Fruit fly (Drosophila melanogaster) whole organism, embryonic: Measurements from ENCODE around the gene pkaap.

ENCODE experiments used
- ATbp ChIP-seq: fragments of 200-800 bp; sonication (Bioruptor generic); optimal IDR thresholded peaks from 2 replicates; lab custom pipeline; 2017; ENCODE audit warnings: missing biosample characterization, mild to moderate bottlenecking, missing genetic modification characterization, missing genetic modification reagents
- Abd-B ChIP-seq: fragments of 200-800 bp; sonication (Bioruptor generic); optimal IDR thresholded peaks from 2 replicates; lab custom pipeline; 2018; ENCODE audit warnings: missing biosample characterization, mild to moderate bottlenecking, missing genetic modification characterization, moderate library complexity
- Ada2b ChIP-seq: fragments of 200-800 bp; sonication (Bioruptor generic); IDR thresholded peaks from 2 replicates; pipeline ENCODE4 v1.3.6; 2022; ENCODE audit warnings: missing biosample characterization, missing genetic modification characterization
- CG10147 ChIP-seq: fragments of 200-800 bp; sonication (Bioruptor generic); optimal IDR thresholded peaks from 2 replicates; lab custom pipeline; 2019; ENCODE audit warnings: missing biosample characterization, mild to moderate bottlenecking, missing genetic modification characterization, moderate library complexity
- CG11093 ChIP-seq: fragments of 200-800 bp; sonication (Bioruptor generic); IDR thresholded peaks from 3 replicates; pipeline ENCODE4 v1.3.6; 2022; ENCODE audit warnings: missing biosample characterization, missing genetic modification characterization
- CG11247 ChIP-seq: fragments of 200-800 bp; sonication (Bioruptor generic); IDR thresholded peaks from 2 replicates; pipeline ENCODE4 v1.3.6; 2022; ENCODE audit warnings: missing biosample characterization, missing genetic modification characterization
- CG13123 ChIP-seq: fragments of 200-800 bp; sonication (Bioruptor generic); optimal IDR thresholded peaks from 2 replicates; lab custom pipeline; 2016; ENCODE audit warnings: missing biosample characterization, missing genetic modification characterization
- CG13287 ChIP-seq: fragments of 200-800 bp; sonication (Bioruptor generic); IDR thresholded peaks from 2 replicates; pipeline ENCODE4 v1.3.6; 2022; ENCODE audit warnings: missing biosample characterization, missing genetic modification characterization; ENCODE audit not compliant: partially characterized antibody
- CG14014 ChIP-seq: fragments of 200-800 bp; sonication (Bioruptor generic); IDR thresholded peaks from 2 replicates; pipeline ENCODE4 v1.3.6; 2022; ENCODE audit warnings: missing biosample characterization, missing genetic modification characterization
- CG14050 ChIP-seq: fragments of 200-800 bp; sonication (Bioruptor generic); IDR thresholded peaks from 3 replicates; pipeline ENCODE4 v1.3.6; 2022; ENCODE audit warnings: missing biosample characterization, missing genetic modification characterization
- CG17361 ChIP-seq: fragments of 200-800 bp; sonication (Bioruptor generic); IDR thresholded peaks from 3 replicates; pipeline ENCODE4 v1.3.6; 2022; ENCODE audit warnings: missing biosample characterization, missing genetic modification characterization
- CG31365 ChIP-seq: fragments of 200-800 bp; sonication (Bioruptor generic); optimal IDR thresholded peaks from 2 replicates; lab custom pipeline; 2018; ENCODE audit warnings: missing biosample characterization, mild to moderate bottlenecking, missing genetic modification characterization
- CG4404 ChIP-seq: fragments of 200-800 bp; sonication (Bioruptor generic); IDR thresholded peaks from 2 replicates; pipeline ENCODE4 v1.3.6; 2022; ENCODE audit warnings: missing biosample characterization, missing genetic modification characterization
- CG4617 ChIP-seq: fragments of 200-800 bp; sonication (Bioruptor generic); optimal IDR thresholded peaks from 3 replicates; lab custom pipeline; 2016; ENCODE audit warnings: missing biosample characterization, missing genetic modification characterization, borderline replicate concordance
- CG4730 ChIP-seq: fragments of 200-800 bp; sonication (Bioruptor generic); IDR thresholded peaks from 2 replicates; pipeline ENCODE4 v1.3.6; 2022; ENCODE audit warnings: missing biosample characterization, missing genetic modification characterization
- CG6175 ChIP-seq: fragments of 200-800 bp; sonication (Bioruptor generic); IDR thresholded peaks from 3 replicates; pipeline ENCODE4 v1.3.6; 2022; ENCODE audit warnings: missing biosample characterization, missing genetic modification characterization
- CG7987 ChIP-seq: fragments of 200-800 bp; sonication (Bioruptor generic); optimal IDR thresholded peaks from 2 replicates; lab custom pipeline; 2018; ENCODE audit warnings: missing biosample characterization, mild to moderate bottlenecking, missing genetic modification characterization, moderate library complexity
- CG8281 ChIP-seq: fragments of 200-800 bp; sonication (Bioruptor generic); optimal IDR thresholded peaks from 2 replicates; lab custom pipeline; 2018; ENCODE audit warnings: missing biosample characterization, mild to moderate bottlenecking, missing genetic modification characterization, moderate library complexity
- CHES-1-like ChIP-seq: fragments of 200-800 bp; sonication (Bioruptor generic); optimal IDR thresholded peaks from 2 replicates; lab custom pipeline; 2016; ENCODE audit warnings: missing biosample characterization, missing genetic modification characterization
- Hmx ChIP-seq: fragments of 200-800 bp; sonication (Bioruptor generic); optimal IDR thresholded peaks from 2 replicates; lab custom pipeline; 2016; ENCODE audit warnings: missing biosample characterization, missing genetic modification characterization
- Hr39 ChIP-seq: fragments of >200 bp; optimal IDR thresholded peaks from 2 replicates; lab custom pipeline; 2017
- Kr ChIP-seq: fragments of 200-800 bp; sonication (Bioruptor generic); optimal IDR thresholded peaks from 2 replicates; lab custom pipeline; 2017; ENCODE audit warnings: missing biosample characterization, mild to moderate bottlenecking, missing genetic modification characterization
- MESR4 ChIP-seq: fragments of 200-800 bp; sonication (Bioruptor generic); optimal IDR thresholded peaks from 2 replicates; lab custom pipeline; 2018; ENCODE audit warnings: missing biosample characterization, mild to moderate bottlenecking, missing genetic modification characterization, moderate library complexity
- Med ChIP-seq: fragments of 200-800 bp; sonication (Bioruptor generic); peaks from one replicate; lab custom pipeline; 2016; ENCODE audit warnings: missing biosample characterization, missing genetic modification characterization, mild to moderate bottlenecking, inconsistent platforms, moderate library complexity
- Poxn ChIP-seq: fragments of 200-800 bp; sonication (Bioruptor generic); IDR thresholded peaks from 2 replicates; pipeline ENCODE4 v1.3.6; 2022; ENCODE audit warnings: missing biosample characterization, missing genetic modification characterization
- Sin3A ChIP-seq: fragments of >200 bp; optimal IDR thresholded peaks from 2 replicates; lab custom pipeline; 2018
- Sox100B ChIP-seq: fragments of 200-800 bp; sonication (Bioruptor generic); optimal IDR thresholded peaks from 3 replicates; lab custom pipeline; 2018; ENCODE audit warnings: missing biosample characterization, mild to moderate bottlenecking, missing genetic modification characterization
- Stat92E ChIP-seq, 3 experiments: fragments of >200 bp in 2 of 3; fragments of 200-800 bp in 1 of 3; sonication (Bioruptor generic) in 1 of 3; optimal IDR thresholded peaks; 2 replicates each; lab custom pipeline; 2017 to 2019; ENCODE audit warnings: missing biosample characterization in 3 of 3, missing genetic modification characterization in 3 of 3, mild to moderate bottlenecking in 1 of 3, moderate library complexity in 1 of 3
- ab ChIP-seq: fragments of 200-800 bp; sonication (Bioruptor generic); optimal IDR thresholded peaks from 2 replicates; lab custom pipeline; 2016; ENCODE audit warnings: missing biosample characterization, missing genetic modification characterization
- cato ChIP-seq: fragments of 200-800 bp; sonication (Bioruptor generic); optimal IDR thresholded peaks from 2 replicates; lab custom pipeline; 2016; ENCODE audit warnings: missing biosample characterization, missing genetic modification characterization, borderline replicate concordance
- caup ChIP-seq: fragments of 200-800 bp; sonication (Bioruptor generic); optimal IDR thresholded peaks from 3 replicates; lab custom pipeline; 2017; ENCODE audit warnings: missing biosample characterization, mild to moderate bottlenecking, missing genetic modification characterization, moderate library complexity; ENCODE audit not compliant: severe bottlenecking
- chn ChIP-seq: fragments of 200-800 bp; sonication (Bioruptor generic); optimal IDR thresholded peaks from 2 replicates; lab custom pipeline; 2016; ENCODE audit warnings: missing biosample characterization, missing genetic modification characterization
- crol ChIP-seq: fragments of 200-800 bp; sonication (Bioruptor generic); IDR thresholded peaks from 2 replicates; pipeline ENCODE4 v1.3.6; 2022; ENCODE audit warnings: missing biosample characterization, missing genetic modification characterization
- ewg ChIP-seq: fragments of 200-800 bp; sonication (Bioruptor generic); optimal IDR thresholded peaks from 3 replicates; lab custom pipeline; 2017; ENCODE audit warnings: mild to moderate bottlenecking, missing biosample characterization, missing genetic modification reagents, missing genetic modification characterization
- fd102C ChIP-seq: fragments of 200-800 bp; sonication (Bioruptor generic); optimal IDR thresholded peaks from 2 replicates; lab custom pipeline; 2018; ENCODE audit warnings: missing biosample characterization, mild to moderate bottlenecking, missing genetic modification characterization, moderate library complexity
- fu2 ChIP-seq: fragments of 200-800 bp; sonication (Bioruptor generic); optimal IDR thresholded peaks from 2 replicates; lab custom pipeline; 2016; ENCODE audit warnings: missing biosample characterization, missing genetic modification characterization
- grau ChIP-seq: fragments of 200-800 bp; optimal IDR thresholded peaks from 3 replicates; lab custom pipeline; 2019; ENCODE audit warnings: missing biosample characterization, mild to moderate bottlenecking, missing genetic modification characterization, moderate library complexity
- ind ChIP-seq: fragments of 200-800 bp; sonication (Bioruptor generic); optimal IDR thresholded peaks from 3 replicates; lab custom pipeline; 2016; ENCODE audit warnings: missing biosample characterization, missing genetic modification characterization
- insv ChIP-seq, 2 experiments: fragments of 200-800 bp; sonication (Bioruptor generic); optimal IDR thresholded peaks; 3 replicates each; lab custom pipeline; 2016 to 2018; ENCODE audit warnings: missing biosample characterization in 2 of 2, missing genetic modification characterization in 2 of 2
- jumu ChIP-seq: fragments of 200-800 bp; sonication (Bioruptor generic); optimal IDR thresholded peaks from 3 replicates; lab custom pipeline; 2016; ENCODE audit warnings: missing biosample characterization, missing genetic modification characterization
- kah ChIP-seq: fragments of 200-800 bp; sonication (Bioruptor generic); optimal IDR thresholded peaks from 2 replicates; lab custom pipeline; 2018; ENCODE audit warnings: missing biosample characterization, mild to moderate bottlenecking, missing genetic modification characterization
- maf-S ChIP-seq: fragments of 200-800 bp; sonication (Bioruptor generic); optimal IDR thresholded peaks from 2 replicates; lab custom pipeline; 2016; ENCODE audit warnings: missing biosample characterization, missing genetic modification characterization
- nau ChIP-seq: fragments of 200-800 bp; sonication (Bioruptor generic); optimal IDR thresholded peaks from 3 replicates; lab custom pipeline; 2017; ENCODE audit warnings: missing biosample characterization, mild to moderate bottlenecking, missing genetic modification characterization, missing genetic modification reagents
- org-1 ChIP-seq: fragments of 200-800 bp; sonication (Bioruptor generic); optimal IDR thresholded peaks from 2 replicates; lab custom pipeline; 2017; ENCODE audit warnings: missing biosample characterization, missing genetic modification characterization
- rib ChIP-seq: fragments of 200-800 bp; sonication (Bioruptor generic); IDR thresholded peaks from 2 replicates; pipeline ENCODE4 v1.3.6; 2022; ENCODE audit warnings: missing biosample characterization, missing genetic modification characterization
- salm ChIP-seq: fragments of 200-800 bp; sonication (Bioruptor generic); optimal IDR thresholded peaks from 2 replicates; lab custom pipeline; 2018; ENCODE audit warnings: missing biosample characterization, mild to moderate bottlenecking, missing genetic modification characterization
- seq ChIP-seq: fragments of 200-800 bp; sonication (Bioruptor generic); IDR thresholded peaks from 2 replicates; pipeline ENCODE4 v1.3.6; 2022; ENCODE audit warnings: missing biosample characterization, missing genetic modification characterization
- stwl ChIP-seq: fragments of 200-800 bp; sonication (Bioruptor generic); optimal IDR thresholded peaks from 3 replicates; lab custom pipeline; 2018; ENCODE audit warnings: missing biosample characterization, mild to moderate bottlenecking, missing genetic modification characterization, moderate library complexity
- sug ChIP-seq: fragments of 200-800 bp; optimal IDR thresholded peaks from 2 replicates; lab custom pipeline; 2019; ENCODE audit warnings: missing biosample characterization, mild to moderate bottlenecking, missing genetic modification characterization, moderate library complexity
- yki ChIP-seq: fragments of >200 bp; optimal IDR thresholded peaks from 3 replicates; lab custom pipeline; 2018

pkaap gene

dm6 chr2L:16307026-16307703 is 19.1 kb downstream of the pkaap start, which contains the start of the genes CG5861 and Syx5 (continued):
- TF ChIP-seq CG4730 (GFP tag; lab: Robert Waterston, UW) (peak; percentile 54; the same call in 1 of the 2 replicates), jumu (GFP tag; lab: Kevin White, UChicago) (no peak), CG4617 (peak; percentile 61), Abd-B (no peak), Sox100B (GFP tag; lab: Kevin White, UChicago) (peak; percentile 53), CG7987 (GFP tag; lab: Kevin White, UChicago) (peak; percentile 17), stwl (tag; lab: Kevin White, UChicago) (peak; percentile 67), Ada2b (GFP tag; lab: Robert Waterston, UW) (peak; percentile 35; the same call in 1 of the 2 replicates), sug (peak; percentile 81), MESR4 (peak; percentile 66), ATbp (GFP tag; lab: Kevin White, UChicago) (no peak), cato (GFP tag; lab: Kevin White, UChicago) (no peak), CG11093 (GFP tag; lab: Robert Waterston, UW) (no peak), ewg (GFP tag; lab: Kevin White, UChicago) (no peak), CG6175 (GFP tag; lab: Robert Waterston, UW) (no peak), chn (GFP tag; lab: Kevin White, UChicago) (no peak), CG10147 (GFP tag; lab: Kevin White, UChicago) (peak; percentile 80), CG11247 (GFP tag; lab: Robert Waterston, UW) (peak; percentile 45; the same call in 1 of the 2 replicates), fu2 (GFP tag; lab: Kevin White, UChicago) (no peak), CG17361 (GFP tag; lab: Robert Waterston, UW) (peak; percentile 57; the same call in 2 of the 3 replicates), grau (peak; percentile 74), org-1 (GFP tag; lab: Kevin White, UChicago) (no peak), Kr (no peak), salm (tag; lab: Kevin White, UChicago) (peak; percentile 45), CG13123 (GFP tag; lab: Kevin White, UChicago) (no peak), caup (GFP tag; lab: Kevin White, UChicago) (peak; percentile 51), seq (GFP tag; lab: Robert Waterston, UW) (no peak), Stat92E (GFP tag; optimal IDR thresholded peaks at IDR 0.05; lab: Kevin White, UChicago) (peak in 1 of 3 experiments; percentile 14), Poxn (no peak), rib (GFP tag; lab: Robert Waterston, UW) (no peak), nau (peak; percentile 53), CG13287 (GFP tag; lab: Robert Waterston, UW) (peak; percentile 96), fd102C (GFP tag; lab: Kevin White, UChicago) (no peak), Hr39 (lab: Kevin White, UChicago) (no peak), CG8281 (tag; lab: Kevin White, UChicago) (no peak), CHES-1-like (no peak), ind (GFP tag; lab: Kevin White, UChicago) (peak; percentile 62), kah (GFP tag; lab: Kevin White, UChicago) (no peak), yki (lab: Kevin White, UChicago) (no peak), insv (GFP tag; optimal IDR thresholded peaks at IDR 0.05; lab: Kevin White, UChicago) (peak in 1 of 2 experiments; percentile 43), ab (no peak), CG4404 (0 out of 2 replicates have a peak, but pooled peaks have one; percentile 25), CG14014 (GFP tag; lab: Robert Waterston, UW) (peak; percentile 16; the same call in 1 of the 2 replicates), crol (GFP tag; lab: Robert Waterston, UW) (no peak), CG31365 (tag; lab: Kevin White, UChicago) (no peak), Med (GFP tag; lab: Kevin White, UChicago) (peak; percentile 48), Sin3A (lab: Kevin White, UChicago) (peak; percentile 0), Hmx (GFP tag; lab: Kevin White, UChicago) (no peak), maf-S (GFP tag; lab: Kevin White, UChicago) (no peak), CG14050 (GFP tag; lab: Robert Waterston, UW) (peak; percentile 17; the same call in 1 of the 3 replicates)
